Worm (Caenorhabditis elegans): ENCODE results near the gene F35B12.9.

The F35B12.9 gene

DNA sequence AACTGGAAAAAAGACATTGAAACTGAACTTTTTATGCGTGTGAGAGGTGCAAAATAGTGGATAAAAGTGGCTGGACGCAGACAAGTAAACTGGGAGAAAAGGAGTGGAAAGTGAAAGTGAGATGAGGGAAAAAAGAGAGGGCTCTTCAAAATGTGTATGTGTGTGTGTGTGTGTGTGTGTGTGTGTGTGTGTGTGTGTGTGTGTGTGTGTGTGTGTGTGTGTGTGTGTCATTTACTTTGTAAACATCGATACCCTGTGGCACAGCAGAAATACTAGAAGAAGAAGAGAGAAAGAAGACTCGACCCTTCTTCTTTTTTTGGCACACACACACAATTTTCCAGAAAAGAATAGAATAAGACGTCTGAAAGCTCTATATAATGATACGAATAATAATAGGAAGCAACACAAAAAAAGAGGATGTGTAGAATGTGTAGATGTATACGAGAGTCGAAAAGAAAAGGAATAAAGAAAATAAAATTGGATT, 37.7 kb downstream of the F35B12.9 start:
- TF ChIP-seq sptf-1 (tag; optimal IDR thresholded peaks at IDR 0.05) = peak; percentile 41
- no peak for TF ChIP-seq snpc-4 (tag; optimal IDR thresholded peaks at IDR 0.05)
- peak; percentile 70 for TF ChIP-seq ces-1 (GFP tag; optimal IDR thresholded peaks at IDR 0.05)
- TF ChIP-seq unc-120 (tag; optimal IDR thresholded peaks at IDR 0.05; ENCODE audit: poor library complexity, severe bottlenecking) = peak; percentile 13
- no peak for TF ChIP-seq cnd-1 (tag; optimal IDR thresholded peaks at IDR 0.05)
- TF ChIP-seq mls-2 (tag; optimal IDR thresholded peaks at IDR 0.05) = peak; percentile 24
- peak; percentile 32 for TF ChIP-seq ceh-83 (GFP tag; optimal IDR thresholded peaks at IDR 0.05)
- TF ChIP-seq M03D4.4 (tag; optimal IDR thresholded peaks at IDR 0.05) = peak; percentile 53
- no peak for TF ChIP-seq unc-39 (tag; optimal IDR thresholded peaks at IDR 0.05)
- TF ChIP-seq pha-4 (tag; optimal IDR thresholded peaks at IDR 0.05) = peak; percentile 34
- TF ChIP-seq drap-1 (GFP tag; optimal IDR thresholded peaks at IDR 0.05) = peak; percentile 23
- TF ChIP-seq sem-2 (GFP tag; optimal IDR thresholded peaks at IDR 0.05) = no peak
- no peak for TF ChIP-seq tbx-8 (GFP tag; optimal IDR thresholded peaks at IDR 0.05)

ce11 chrV:11641298-11641787, 40.4 kb downstream of the F35B12.9 start:
- TF ChIP-seq mls-2 (tag; optimal IDR thresholded peaks at IDR 0.05) (peak; percentile 57), nhr-2 (tag; optimal IDR thresholded peaks at IDR 0.05) (no peak), mep-1 (tag; optimal IDR thresholded peaks at IDR 0.05) (peak; percentile 0), bed-3 (GFP tag; optimal IDR thresholded peaks at IDR 0.05) (no peak), unc-120 (tag; optimal IDR thresholded peaks at IDR 0.05; ENCODE audit: poor library complexity, severe bottlenecking) (peak; percentile 48), unc-39 (tag; optimal IDR thresholded peaks at IDR 0.05) (no peak), ham-2 (GFP tag; optimal IDR thresholded peaks at IDR 0.05) (no peak), lin-13 (tag; optimal IDR thresholded peaks at IDR 0.05) (no peak), ceh-39 (tag; optimal IDR thresholded peaks at IDR 0.05) (no peak), ces-1 (GFP tag; optimal IDR thresholded peaks at IDR 0.05) (peak; percentile 96), elt-3 (tag; optimal IDR thresholded peaks at IDR 0.05) (no peak), sem-2 (GFP tag; optimal IDR thresholded peaks at IDR 0.05) (no peak), flh-1 (GFP tag; optimal IDR thresholded peaks at IDR 0.05) (no peak), snpc-4 (tag; optimal IDR thresholded peaks at IDR 0.05) (no peak), drap-1 (GFP tag; optimal IDR thresholded peaks at IDR 0.05) (peak; percentile 38), unc-62 (GFP tag; optimal IDR thresholded peaks at IDR 0.05) (no peak)

DNA sequence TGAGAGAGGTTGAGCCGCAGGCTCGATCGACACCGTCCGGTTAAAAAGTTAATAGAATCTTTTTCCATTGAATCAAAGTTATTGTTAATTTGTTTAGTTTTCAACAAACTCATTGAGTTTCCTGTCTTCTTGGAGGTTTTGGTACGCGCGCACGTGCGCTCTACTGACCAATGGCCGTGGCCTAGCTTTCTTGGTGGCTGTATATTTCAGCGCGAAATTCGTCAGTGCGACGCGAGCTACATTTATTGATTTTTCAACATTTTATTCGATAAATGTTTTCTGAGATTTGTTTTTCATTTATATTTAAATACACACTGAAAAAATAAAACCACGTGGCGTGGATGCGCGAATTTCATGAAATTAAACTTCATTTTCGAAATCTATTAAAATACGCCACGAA, 43.2 kb downstream of the F35B12.9 start, which contains the start of gene bir-1:
Gene bir-1 (plus strand): TSS at position 312 of the 400 bp plus-strand sequence.
- peak; percentile 76 for TF ChIP-seq ceh-39 (tag; optimal IDR thresholded peaks at IDR 0.05)
- TF ChIP-seq elt-1 (tag; optimal IDR thresholded peaks at IDR 0.05; ENCODE audit: borderline replicate concordance, insufficient read depth) = no peak
- peak; percentile 51 for TF ChIP-seq lsy-2 (tag; optimal IDR thresholded peaks at IDR 0.05)
- no peak for TF ChIP-seq ceh-43 (GFP tag; optimal IDR thresholded peaks at IDR 0.05)
- TF ChIP-seq tbx-8 (GFP tag; optimal IDR thresholded peaks at IDR 0.05) = no peak
- no peak for TF ChIP-seq mls-2 (tag; optimal IDR thresholded peaks at IDR 0.05)
- TF ChIP-seq mep-1 (tag; optimal IDR thresholded peaks at IDR 0.05) = peak; percentile 83
- peak; percentile 55 for TF ChIP-seq ces-1 (GFP tag; optimal IDR thresholded peaks at IDR 0.05)
- no peak for TF ChIP-seq blmp-1 (tag; optimal IDR thresholded peaks at IDR 0.05)
- TF ChIP-seq nhr-2 (tag; optimal IDR thresholded peaks at IDR 0.05) = peak; percentile 26
- peak; percentile 30 for TF ChIP-seq nhr-237 (tag; optimal IDR thresholded peaks at IDR 0.05)
- TF ChIP-seq unc-62 (GFP tag; optimal IDR thresholded peaks at IDR 0.05) = no peak
- TF ChIP-seq unc-39 (tag; optimal IDR thresholded peaks at IDR 0.05) = no peak
- peak; percentile 57 for TF ChIP-seq hlh-1 (tag; optimal IDR thresholded peaks at IDR 0.05)
- peak; percentile 14 for TF ChIP-seq lin-13 (tag; optimal IDR thresholded peaks at IDR 0.05)

- TF ChIP-seq pha-4 (tag; optimal IDR thresholded peaks at IDR 0.05) (no peak), ham-2 (GFP tag; optimal IDR thresholded peaks at IDR 0.05) (no peak), elt-3 (tag; optimal IDR thresholded peaks at IDR 0.05) (no peak), cnd-1 (tag; optimal IDR thresholded peaks at IDR 0.05) (no peak), nhr-2 (tag; optimal IDR thresholded peaks at IDR 0.05) (no peak), unc-39 (tag; optimal IDR thresholded peaks at IDR 0.05) (no peak), mab-5 (tag; optimal IDR thresholded peaks at IDR 0.05) (no peak)
Measured at ce11 chrV:11645244-11645643, 44.3 kb downstream of the F35B12.9 start, which contains the start of gene skp-1. Gene skp-1 (plus strand): TSS chrV:11645481.

- TF ChIP-seq hlh-1 (tag; optimal IDR thresholded peaks at IDR 0.05) = no peak
- TF ChIP-seq ceh-83 (GFP tag; optimal IDR thresholded peaks at IDR 0.05) = no peak
Measured at ce11 chrV:11647821-11648220, 46.9 kb downstream of the F35B12.9 start.
